Worm (Caenorhabditis elegans): ENCODE data around the gene rme-1.

DNA sequence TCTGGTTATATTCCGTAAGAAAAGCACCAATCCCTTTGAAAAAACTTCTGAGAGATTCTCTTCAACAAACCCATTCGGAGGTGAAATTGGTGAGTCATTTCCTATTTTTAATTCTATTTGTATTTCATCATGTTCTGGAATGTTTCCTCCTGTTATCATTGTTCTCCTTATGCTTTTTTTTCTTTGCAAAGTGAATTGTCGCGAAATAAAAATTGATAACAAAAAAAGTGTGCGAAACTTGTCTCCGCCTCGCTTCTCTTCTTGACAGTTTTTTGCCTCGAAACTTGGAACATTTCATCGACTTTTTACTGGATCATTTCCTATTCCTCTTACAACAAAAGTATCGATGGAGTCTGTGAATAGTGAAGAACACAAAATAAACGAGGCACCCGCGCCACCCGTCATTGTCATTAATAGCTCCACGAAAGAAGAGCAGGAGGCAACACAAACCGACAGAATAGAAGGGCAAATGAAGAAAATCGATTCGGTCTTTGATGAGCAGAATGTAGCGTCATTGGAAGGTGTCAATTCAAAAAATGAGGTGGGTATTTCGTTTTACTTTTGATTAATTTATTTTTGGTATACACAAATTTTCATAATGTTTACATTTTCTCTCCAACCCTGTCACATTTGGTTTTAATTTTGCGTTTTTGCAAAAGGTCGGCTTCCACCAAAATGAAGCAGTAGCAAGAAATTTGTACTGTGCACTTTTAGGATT, 1.4 kb downstream of the rme-1 start:
- no peak for TF ChIP-seq nhr-23 (tag; optimal IDR thresholded peaks at IDR 0.05)
- no peak for TF ChIP-seq unc-62 (GFP tag; optimal IDR thresholded peaks at IDR 0.05)
- no peak for TF ChIP-seq lin-39 (tag; optimal IDR thresholded peaks at IDR 0.05)
